Worm (Caenorhabditis elegans) whole organism, L4 larva: ENCODE results near the gene R07D5.2.

Source experiments
- R02D3.7 ChIP-seq: fragments of 150-350 bp; sonication (generic microtip); optimal IDR thresholded peaks from 3 replicates; lab custom pipeline; 2014; ENCODE audit warnings: missing biosample characterization, missing genetic modification characterization
- Y48G9A.11 ChIP-seq: fragments of 200-800 bp; sonication (Bioruptor generic); IDR thresholded peaks from 2 replicates; pipeline ENCODE4 v1.3.6; 2022; ENCODE audit warnings: missing genetic modification reagents, missing genetic modification characterization, missing compliant biosample characterization
- Y5F2A.4 ChIP-seq: fragments of 200-800 bp; sonication (Bioruptor generic); optimal IDR thresholded peaks from 2 replicates; lab custom pipeline; 2018; ENCODE audit warnings: mild to moderate bottlenecking, missing genetic modification characterization, missing compliant biosample characterization
- ZK546.5 ChIP-seq, 2 experiments: sonication (generic microtip); optimal IDR thresholded peaks; 2 replicates each; lab custom pipeline; 2017; ENCODE audit warnings: missing biosample characterization in 2 of 2, missing genetic modification characterization in 2 of 2
- aha-1 ChIP-seq: fragments of 150-350 bp; peaks from one replicate; lab custom pipeline; 2014; ENCODE audit warnings: missing biosample characterization, missing genetic modification characterization
- ama-1 ChIP-seq: fragments of 150-350 bp; optimal IDR thresholded peaks from 2 replicates; lab custom pipeline; 2014; ENCODE audit warnings: inconsistent platforms, mixed read lengths
- ceh-20 ChIP-seq: fragments of 200-800 bp; sonication (Bioruptor generic); IDR thresholded peaks from 2 replicates; pipeline ENCODE4 v1.3.6; 2022; ENCODE audit warnings: missing genetic modification reagents, missing genetic modification characterization, missing compliant biosample characterization
- ceh-32 ChIP-seq: sonication (generic microtip); optimal IDR thresholded peaks from 2 replicates; lab custom pipeline; 2016; ENCODE audit warnings: mild to moderate bottlenecking, missing genetic modification characterization, missing compliant biosample characterization; ENCODE audit not compliant: poor library complexity
- ceh-62 ChIP-seq: sonication (generic microtip); optimal IDR thresholded peaks from 2 replicates; lab custom pipeline; 2017; ENCODE audit warnings: missing biosample characterization, missing genetic modification characterization
- cey-2 ChIP-seq: sonication (generic microtip); optimal IDR thresholded peaks from 3 replicates; lab custom pipeline; 2017; ENCODE audit warnings: missing genetic modification characterization, mild to moderate bottlenecking, missing compliant biosample characterization, antibody characterized with exemption, borderline replicate concordance; ENCODE audit not compliant: insufficient read depth
- ctbp-1 ChIP-seq: fragments of 200-800 bp; sonication (Bioruptor generic); IDR thresholded peaks from 2 replicates; pipeline ENCODE4 v1.3.6; 2022; ENCODE audit warnings: missing genetic modification reagents, missing genetic modification characterization, missing compliant biosample characterization
- daf-16 ChIP-seq, 3 experiments: sonication (generic microtip); optimal IDR thresholded peaks; 2 replicates each; lab custom pipeline; 2016 to 2017; ENCODE audit warnings: missing genetic modification characterization in 3 of 3, missing genetic modification reagents in 3 of 3, mild to moderate bottlenecking in 2 of 3, missing compliant biosample characterization in 2 of 3, missing biosample characterization in 1 of 3, moderate library complexity in 1 of 3
- daf-8 ChIP-seq: fragments of 200-800 bp; sonication (Bioruptor generic); IDR thresholded peaks from 2 replicates; pipeline ENCODE4 v1.3.6; 2022; ENCODE audit warnings: missing genetic modification characterization, missing compliant biosample characterization
- dmd-8 ChIP-seq: fragments of 200-800 bp; sonication (Bioruptor generic); IDR thresholded peaks from 2 replicates; pipeline ENCODE4 v1.3.6; 2022; ENCODE audit warnings: missing genetic modification characterization, missing compliant biosample characterization
- duxl-1 ChIP-seq: sonication (generic microtip); optimal IDR thresholded peaks from 2 replicates; lab custom pipeline; 2016; ENCODE audit warnings: mild to moderate bottlenecking, missing genetic modification characterization, moderate library complexity, missing compliant biosample characterization; ENCODE audit not compliant: poor library complexity
- dve-1 ChIP-seq: sonication (generic microtip); optimal IDR thresholded peaks from 2 replicates; lab custom pipeline; 2017; ENCODE audit warnings: antibody characterized with exemption, mild to moderate bottlenecking, missing genetic modification characterization, missing compliant biosample characterization; ENCODE audit not compliant: insufficient read depth
- egl-27 ChIP-seq: sonication (generic microtip); optimal IDR thresholded peaks from 3 replicates; lab custom pipeline; 2017; ENCODE audit warnings: missing biosample characterization, missing genetic modification reagents, missing genetic modification characterization
- hlh-30 ChIP-seq: sonication (generic microtip); optimal IDR thresholded peaks from 2 replicates; lab custom pipeline; 2017; ENCODE audit warnings: antibody characterized with exemption, mild to moderate bottlenecking, missing genetic modification characterization, missing compliant biosample characterization; ENCODE audit not compliant: insufficient read depth
- hmg-1.1 ChIP-seq: fragments of 200-800 bp; sonication (Bioruptor generic); IDR thresholded peaks from 2 replicates; pipeline ENCODE4 v1.3.6; 2022; ENCODE audit warnings: missing genetic modification reagents, missing genetic modification characterization, missing compliant biosample characterization
- jun-1 ChIP-seq: fragments of 150-350 bp; optimal IDR thresholded peaks from 2 replicates; lab custom pipeline; 2014; ENCODE audit warnings: missing biosample characterization, missing genetic modification reagents, missing genetic modification characterization
- lin-1 ChIP-seq: fragments of 200-800 bp; sonication (Bioruptor generic); IDR thresholded peaks from 2 replicates; pipeline ENCODE4 v1.3.6; 2022; ENCODE audit warnings: missing genetic modification reagents, missing genetic modification characterization, missing compliant biosample characterization
- lin-13 ChIP-seq: fragments of 150-350 bp; optimal IDR thresholded peaks from 2 replicates; lab custom pipeline; 2014; ENCODE audit warnings: missing biosample characterization, missing genetic modification reagents, missing genetic modification characterization
- lir-3 ChIP-seq: sonication (generic microtip); optimal IDR thresholded peaks from 2 replicates; lab custom pipeline; 2016; ENCODE audit warnings: mild to moderate bottlenecking, missing genetic modification characterization, missing compliant biosample characterization
- mes-2 ChIP-seq: sonication (generic microtip); optimal IDR thresholded peaks from 2 replicates; lab custom pipeline; 2016; ENCODE audit warnings: missing genotype, mild to moderate bottlenecking, missing genetic modification characterization, missing compliant biosample characterization; ENCODE audit not compliant: poor library complexity, severe bottlenecking
- nhr-10 ChIP-seq: fragments of 150-350 bp; optimal IDR thresholded peaks from 2 replicates; lab custom pipeline; 2014; ENCODE audit warnings: missing biosample characterization, missing genetic modification characterization
- nhr-102 ChIP-seq: sonication (generic microtip); optimal IDR thresholded peaks from 2 replicates; lab custom pipeline; 2016; ENCODE audit warnings: mild to moderate bottlenecking, missing genetic modification characterization, moderate library complexity, missing compliant biosample characterization
- nhr-237 ChIP-seq: sonication (generic microtip); optimal IDR thresholded peaks from 2 replicates; lab custom pipeline; 2017; ENCODE audit warnings: missing biosample characterization, missing genetic modification characterization
- nhr-41 ChIP-seq: fragments of 200-800 bp; sonication (Bioruptor generic); IDR thresholded peaks from 2 replicates; pipeline ENCODE4 v1.3.6; 2022; ENCODE audit warnings: missing genetic modification reagents, missing genetic modification characterization, missing compliant biosample characterization
- nhr-42 ChIP-seq: fragments of 200-800 bp; sonication (Bioruptor generic); IDR thresholded peaks from 2 replicates; pipeline ENCODE4 v1.3.6; 2022; ENCODE audit warnings: missing genetic modification characterization, missing compliant biosample characterization
- nhr-48 ChIP-seq: sonication (generic microtip); optimal IDR thresholded peaks from 2 replicates; lab custom pipeline; 2016; ENCODE audit warnings: mild to moderate bottlenecking, missing genetic modification characterization, missing compliant biosample characterization
- nhr-76 ChIP-seq: fragments of 150-350 bp; optimal IDR thresholded peaks from 2 replicates; lab custom pipeline; 2014; ENCODE audit warnings: missing biosample characterization, missing genetic modification characterization
- nhr-77 ChIP-seq: fragments of 150-350 bp; optimal IDR thresholded peaks from 2 replicates; lab custom pipeline; 2014; ENCODE audit warnings: missing biosample characterization, missing genetic modification characterization
- pha-4 ChIP-seq, 2 experiments: fragments of 150-350 bp in 1 of 2; fragments of 200-800 bp in 1 of 2; sonication (Bioruptor generic) in 1 of 2; IDR thresholded peaks in 1 of 2; optimal IDR thresholded peaks in 1 of 2; 2 replicates each; pipeline versions ENCODE4 v1.3.6 to Lab custom; 2014 to 2022; ENCODE audit warnings: missing genetic modification characterization in 2 of 2, missing genetic modification reagents in 2 of 2, missing biosample characterization in 1 of 2, missing compliant biosample characterization in 1 of 2
- php-3 ChIP-seq: fragments of 200-800 bp; sonication (Bioruptor generic); IDR thresholded peaks from 2 replicates; pipeline ENCODE4 v1.3.6; 2022; ENCODE audit warnings: missing genetic modification reagents, missing genetic modification characterization, missing compliant biosample characterization
- rbr-2 ChIP-seq: sonication (generic microtip); optimal IDR thresholded peaks from 2 replicates; lab custom pipeline; 2016; ENCODE audit warnings: missing genotype, missing genetic modification characterization, missing compliant biosample characterization
- set-16 ChIP-seq: fragments of 200-800 bp; sonication (Bioruptor generic); IDR thresholded peaks from 2 replicates; pipeline ENCODE4 v1.3.6; 2022; ENCODE audit warnings: missing genetic modification reagents, missing genetic modification characterization, missing compliant biosample characterization
- skn-1 ChIP-seq: fragments of 150-350 bp; optimal IDR thresholded peaks from 2 replicates; lab custom pipeline; 2014; ENCODE audit warnings: missing biosample characterization, missing genetic modification characterization
- spr-1 ChIP-seq: sonication (generic microtip); optimal IDR thresholded peaks from 2 replicates; lab custom pipeline; 2016; ENCODE audit warnings: mild to moderate bottlenecking, missing genetic modification characterization, missing compliant biosample characterization
- spr-3 ChIP-seq: fragments of 200-800 bp; sonication (Bioruptor generic); optimal IDR thresholded peaks from 2 replicates; lab custom pipeline; 2018; ENCODE audit warnings: mild to moderate bottlenecking, missing genetic modification characterization, missing compliant biosample characterization
- tag-97 ChIP-seq: fragments of 200-800 bp; sonication (Bioruptor generic); IDR thresholded peaks from 2 replicates; pipeline ENCODE4 v1.3.6; 2022; ENCODE audit warnings: missing genetic modification characterization, missing compliant biosample characterization
- unc-39 ChIP-seq: sonication (generic microtip); optimal IDR thresholded peaks from 2 replicates; lab custom pipeline; 2017; ENCODE audit warnings: missing biosample characterization, missing genetic modification characterization
- unc-62 ChIP-seq, 3 experiments: fragments of 150-350 bp in 1 of 3; sonication (generic microtip); optimal IDR thresholded peaks in 2 of 3; peaks in 1 of 3; 1 replicate in 1 of 3; 2 replicates in 2 of 3; lab custom pipeline; 2014 to 2017; ENCODE audit warnings: missing biosample characterization in 3 of 3, missing genetic modification characterization in 3 of 3, missing genetic modification reagents in 3 of 3, missing genotype in 1 of 3
- vab-7 ChIP-seq: fragments of 200-800 bp; sonication (Bioruptor generic); IDR thresholded peaks from 2 replicates; pipeline ENCODE4 v1.3.6; 2022; ENCODE audit warnings: missing genetic modification reagents, missing genetic modification characterization, missing compliant biosample characterization
- zag-1 ChIP-seq: fragments of 150-350 bp; optimal IDR thresholded peaks from 2 replicates; lab custom pipeline; 2014; ENCODE audit warnings: missing biosample characterization, missing genetic modification characterization
- zfp-2 ChIP-seq: sonication (generic microtip); optimal IDR thresholded peaks from 2 replicates; lab custom pipeline; 2016; ENCODE audit warnings: mild to moderate bottlenecking, missing genetic modification characterization, missing compliant biosample characterization
- zfp-3 ChIP-seq: fragments of 200-800 bp; sonication (Bioruptor generic); conservative IDR thresholded peaks from 2 replicates; pipeline ENCODE4 v1.3.6; 2022; ENCODE audit warnings: missing genetic modification reagents, missing genetic modification characterization, missing compliant biosample characterization
- ztf-11 ChIP-seq: fragments of 150-350 bp; optimal IDR thresholded peaks from 2 replicates; lab custom pipeline; 2014; ENCODE audit warnings: missing biosample characterization, missing genetic modification characterization

The R07D5.2 gene

DNA sequence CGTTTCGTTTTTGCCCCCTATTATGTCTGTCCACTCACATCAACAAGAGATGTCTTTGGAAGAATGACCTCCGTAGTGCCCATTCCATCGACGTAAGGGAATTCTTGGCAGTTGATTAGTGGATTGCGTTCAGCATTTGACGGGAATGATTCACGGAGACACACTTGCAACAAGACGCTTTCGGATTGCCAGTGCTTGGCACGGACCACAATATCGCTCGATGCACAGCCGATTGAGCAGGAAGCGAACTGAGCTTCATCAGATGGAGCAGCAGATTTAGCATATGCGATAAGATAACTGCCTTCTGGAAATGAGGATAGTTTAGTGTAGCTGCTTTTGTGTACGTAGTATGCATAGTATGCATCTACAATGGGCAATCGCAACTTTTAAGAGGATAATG is 12.9 kb downstream of the R07D5.2 start:
- no peak for TF ChIP-seq nhr-77 (tag; lab: Kevin White, UChicago)
- peak in 1 of 2 experiments; percentile 96 for TF ChIP-seq unc-62 (GFP tag; optimal IDR thresholded peaks at IDR 0.05 in 1 of 2; lab: Kevin White, UChicago)
- TF ChIP-seq unc-62 (tag; optimal IDR thresholded peaks at IDR 0.05; lab: Kevin White, UChicago), result no peak

DNA sequence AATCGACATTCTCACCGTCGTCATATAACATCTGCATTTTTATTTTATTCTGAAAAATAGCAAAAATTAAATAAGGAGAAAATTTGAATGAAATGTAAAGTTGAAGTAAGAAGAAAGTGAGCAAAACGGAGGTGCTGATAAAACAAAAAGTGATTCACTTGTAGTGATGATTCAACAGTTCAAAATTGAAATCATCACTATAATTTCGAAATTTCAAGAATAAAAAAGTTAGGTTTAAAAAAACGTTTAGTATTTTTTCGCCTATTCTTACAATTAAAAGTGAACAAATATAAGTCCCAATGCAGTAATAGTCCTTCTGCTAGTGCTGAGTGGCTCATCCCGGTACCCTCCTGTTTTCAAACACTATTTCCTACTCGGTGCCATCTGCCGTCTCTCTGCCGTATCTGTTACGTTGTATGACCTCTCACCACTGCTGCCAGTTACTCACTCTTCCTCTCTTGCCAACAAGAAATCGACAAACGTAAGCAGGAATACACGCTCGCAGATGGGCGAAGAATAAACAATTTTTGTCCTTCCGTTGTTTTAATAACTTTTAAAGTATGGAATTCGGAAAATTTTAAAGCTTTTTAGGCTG is 15.9 kb downstream of the R07D5.2 start, which contains the start of gene dhhc-1:
dhhc-1 (minus strand) TSS at position 51 of the 595 bp plus-strand sequence.
- TF ChIP-seq zag-1 (tag; lab: Kevin White, UChicago), result no peak
- TF ChIP-seq lin-13 (GFP tag; lab: Kevin White, UChicago), result no peak
- no peak for TF ChIP-seq ceh-62
- no peak for TF ChIP-seq dve-1
- peak; percentile 33 for TF ChIP-seq hlh-30 (tag; lab: Kevin White, UChicago)
- no peak for TF ChIP-seq nhr-42 (GFP tag; lab: Robert Waterston, UW)
- TF ChIP-seq pha-4 (GFP tag; IDR thresholded peaks at IDR 0.05; lab: Robert Waterston, UW), result no peak
- no peak for TF ChIP-seq pha-4 (tag; optimal IDR thresholded peaks at IDR 0.05; lab: Kevin White, UChicago)
- TF ChIP-seq tag-97, result no peak
- TF ChIP-seq jun-1, result no peak
- no peak for TF ChIP-seq cey-2 (tag; lab: Kevin White, UChicago)
- TF ChIP-seq nhr-10 (tag; lab: Kevin White, UChicago), result no peak
- no peak for TF ChIP-seq zfp-3 (GFP tag; lab: Robert Waterston, UW)
- TF ChIP-seq ama-1 (lab: Kevin White, UChicago), result no peak
- TF ChIP-seq Y5F2A.4 (GFP tag; lab: Kevin White, UChicago), result no peak
- no peak for TF ChIP-seq zfp-2 (tag; lab: Kevin White, UChicago)
- no peak for TF ChIP-seq nhr-48 (tag; lab: Kevin White, UChicago)
- no peak for TF ChIP-seq egl-27
- peak; percentile 42 for TF ChIP-seq rbr-2 (tag; lab: Kevin White, UChicago)
- no peak for TF ChIP-seq spr-3 (GFP tag; lab: Kevin White, UChicago)
- no peak for TF ChIP-seq skn-1 (tag; lab: Kevin White, UChicago)
- no peak for TF ChIP-seq dmd-8
- peak in 1 of 2 experiments; percentile 16 for TF ChIP-seq daf-16 (GFP tag; optimal IDR thresholded peaks at IDR 0.05; lab: Kevin White, UChicago)
- peak; percentile 31 for TF ChIP-seq daf-16 (tag; optimal IDR thresholded peaks at IDR 0.05; lab: Kevin White, UChicago)
- TF ChIP-seq ztf-11, result no peak
- TF ChIP-seq vab-7, result no peak
- TF ChIP-seq nhr-237, result no peak
- peak; percentile 58 for TF ChIP-seq aha-1 (tag; lab: Kevin White, UChicago)
- no peak for TF ChIP-seq R02D3.7 (tag; lab: Kevin White, UChicago)
- no peak for TF ChIP-seq duxl-1 (tag; lab: Kevin White, UChicago)
- no peak for TF ChIP-seq daf-8 (GFP tag; lab: Robert Waterston, UW)
- no peak for TF ChIP-seq php-3 (GFP tag; lab: Robert Waterston, UW)
- TF ChIP-seq Y48G9A.11 (GFP tag; lab: Robert Waterston, UW), result no peak
- no peak for TF ChIP-seq nhr-76 (tag; lab: Kevin White, UChicago)
- TF ChIP-seq nhr-41 (GFP tag; lab: Robert Waterston, UW), result peak; percentile 74; the same call in 1 of the 2 replicates
- TF ChIP-seq ctbp-1 (GFP tag; lab: Robert Waterston, UW), result no peak
- no peak for TF ChIP-seq set-16 (GFP tag; lab: Robert Waterston, UW)
- TF ChIP-seq mes-2, result peak; percentile 49
- TF ChIP-seq nhr-102 (tag; lab: Kevin White, UChicago), result no peak
- TF ChIP-seq hmg-1.1 (GFP tag; lab: Robert Waterston, UW), result peak; percentile 80
- no peak for TF ChIP-seq ceh-20
- TF ChIP-seq ceh-32 (tag; lab: Kevin White, UChicago), result no peak
- TF ChIP-seq lin-1 (GFP tag; lab: Robert Waterston, UW), result no peak
- no peak for TF ChIP-seq lir-3
- no peak for TF ChIP-seq ZK546.5 (tag; optimal IDR thresholded peaks at IDR 0.05; lab: Kevin White, UChicago)
- TF ChIP-seq unc-39, result no peak
- no peak for TF ChIP-seq spr-1 (tag; lab: Kevin White, UChicago)
